Fruit fly (Drosophila melanogaster): ENCODE data around the gene pigs.

pigs gene

DNA sequence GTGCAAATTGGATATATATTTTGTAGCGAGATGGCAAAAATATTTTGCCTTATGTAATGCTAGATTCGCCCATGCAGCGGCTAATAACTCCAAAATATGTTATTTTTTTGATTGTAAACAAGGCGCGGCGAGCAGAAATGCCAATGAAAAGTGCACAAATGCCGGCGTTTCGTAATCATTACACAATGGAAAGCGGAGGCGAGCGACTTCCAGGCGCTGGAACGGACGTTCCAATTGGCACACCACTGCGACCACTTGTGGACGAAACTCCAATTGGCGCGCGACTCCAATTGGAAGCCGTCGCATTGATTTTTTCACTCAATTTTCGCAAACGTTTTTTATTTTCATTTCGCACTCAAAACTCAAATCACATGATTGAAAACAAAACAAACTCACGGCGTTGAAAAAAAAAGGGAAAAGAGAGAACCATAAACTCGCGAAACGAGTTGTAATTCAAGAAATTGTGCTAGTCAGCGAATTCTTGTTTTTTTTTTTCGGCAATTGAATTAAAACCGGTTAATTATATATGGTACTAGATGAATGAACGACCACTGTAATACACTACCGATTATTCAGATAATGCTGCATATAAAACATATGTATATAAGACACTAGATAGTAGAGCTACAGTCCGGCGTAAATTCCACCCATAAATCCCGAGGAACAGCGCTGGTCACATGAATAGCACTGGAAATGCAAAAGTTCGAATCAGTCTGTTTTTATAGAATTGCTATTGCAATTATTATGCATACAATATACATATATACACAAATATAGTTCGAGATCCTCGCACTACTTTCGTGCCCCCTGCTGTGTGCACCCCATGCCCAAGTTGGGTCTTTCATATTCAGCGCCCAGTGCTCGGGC, 79.0 kb downstream of the pigs start, which contains the start of gene ND-ASHI (continued):
- TF ChIP-seq Sox15 (GFP tag; optimal IDR thresholded peaks at IDR 0.05), result peak; percentile 94
- peak; percentile 97 for TF ChIP-seq cyc (GFP tag; optimal IDR thresholded peaks at IDR 0.05)
- TF ChIP-seq Hr39 (GFP tag; optimal IDR thresholded peaks at IDR 0.05), result peak; percentile 96
- peak; percentile 97 for TF ChIP-seq CG6276 (GFP tag; optimal IDR thresholded peaks at IDR 0.05)
- TF ChIP-seq Sox102F (GFP tag; optimal IDR thresholded peaks at IDR 0.05), result peak; percentile 96
- peak; percentile 94 for TF ChIP-seq dsx (GFP tag; optimal IDR thresholded peaks at IDR 0.05; ENCODE audit: poor library complexity, severe bottlenecking)
- peak; percentile 97 for TF ChIP-seq esn (GFP tag; optimal IDR thresholded peaks at IDR 0.05)
- TF ChIP-seq CG31627 (GFP tag; optimal IDR thresholded peaks at IDR 0.05), result peak; percentile 95
- TF ChIP-seq CG1621 (tag; optimal IDR thresholded peaks at IDR 0.05), result peak; percentile 98
- TF ChIP-seq Eip93F (GFP tag; optimal IDR thresholded peaks at IDR 0.05), result peak; percentile 95
- TF ChIP-seq Hr38 (GFP tag; optimal IDR thresholded peaks at IDR 0.05), result peak; percentile 50
- TF ChIP-seq Hr4 (GFP tag; optimal IDR thresholded peaks at IDR 0.05), result peak; percentile 95
- peak; percentile 97 for TF ChIP-seq CG10631 (GFP tag; optimal IDR thresholded peaks at IDR 0.05)
- peak; percentile 97 for TF ChIP-seq Gug (GFP tag; IDR thresholded peaks at IDR 0.05)
- peak; percentile 99 for TF ChIP-seq Eip78C (GFP tag)
- TF ChIP-seq CG32006 (GFP tag; optimal IDR thresholded peaks at IDR 0.05), result peak; percentile 97
- peak; percentile 96 for TF ChIP-seq CG6792 (GFP tag; optimal IDR thresholded peaks at IDR 0.05)
- peak; percentile 97 for TF ChIP-seq acj6 (GFP tag; optimal IDR thresholded peaks at IDR 0.05)
- peak; percentile 97 for TF ChIP-seq CG10669 (GFP tag; optimal IDR thresholded peaks at IDR 0.05)
- TF ChIP-seq spab (GFP tag; optimal IDR thresholded peaks at IDR 0.05), result peak; percentile 96
- peak; percentile 85 for TF ChIP-seq Blimp-1 (GFP tag; optimal IDR thresholded peaks at IDR 0.05)
- peak; percentile 96 for TF ChIP-seq Met (GFP tag; optimal IDR thresholded peaks at IDR 0.05)
- peak; percentile 96 for TF ChIP-seq CG9139 (GFP tag; optimal IDR thresholded peaks at IDR 0.05)
- peak; percentile 97 for TF ChIP-seq topi (GFP tag; optimal IDR thresholded peaks at IDR 0.05)
- peak; percentile 99 for TF ChIP-seq CG6163 (GFP tag; IDR thresholded peaks at IDR 0.05)
- TF ChIP-seq fd59A (GFP tag; optimal IDR thresholded peaks at IDR 0.05), result peak; percentile 97
- peak; percentile 96 for TF ChIP-seq Lpt (GFP tag; optimal IDR thresholded peaks at IDR 0.05)

DNA sequence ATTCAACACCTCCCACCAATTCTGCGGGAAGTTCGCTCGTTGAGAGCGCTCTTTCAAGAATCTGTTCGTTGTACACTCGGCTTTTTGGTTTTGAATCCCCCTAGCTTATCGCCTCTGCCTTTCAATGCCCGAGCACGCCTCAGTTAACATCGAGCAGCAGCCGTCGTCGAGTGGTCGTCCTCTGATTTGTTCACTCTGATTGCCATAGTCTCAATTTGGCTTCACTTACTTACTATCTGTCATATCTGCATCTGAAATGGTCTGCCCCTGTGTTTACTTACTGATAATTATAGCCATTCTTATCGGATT, 79.6 kb downstream of the pigs start:
- TF ChIP-seq pdm3 (GFP tag; optimal IDR thresholded peaks at IDR 0.05) (no peak), svp (GFP tag) (peak; percentile 70)

DNA sequence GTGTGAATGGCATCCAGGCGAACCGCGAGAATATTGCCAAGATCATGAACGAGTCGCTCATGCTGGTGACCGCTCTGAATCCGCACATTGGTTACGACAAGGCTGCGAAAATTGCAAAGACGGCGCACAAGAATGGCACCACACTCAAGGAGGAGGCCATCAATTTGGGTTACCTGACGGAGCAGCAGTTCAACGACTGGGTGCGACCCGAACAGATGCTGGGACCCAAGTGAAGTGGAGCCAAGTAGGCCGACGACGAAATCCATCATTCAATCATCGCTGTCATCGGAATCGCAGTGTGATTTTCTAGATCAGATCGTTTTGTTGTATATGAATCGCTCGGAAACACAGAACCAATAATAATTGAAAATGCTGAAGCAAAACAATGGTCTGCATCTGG, 81.6 kb downstream of the pigs start, which contains the start of gene Fum2:
Gene Fum2, plus strand, starts transcription at position 301 of the 400 bp plus-strand sequence.
- TF ChIP-seq Eip93F (GFP tag; optimal IDR thresholded peaks at IDR 0.05) (no peak), esn (GFP tag; optimal IDR thresholded peaks at IDR 0.05) (no peak), CG31627 (GFP tag; optimal IDR thresholded peaks at IDR 0.05) (no peak)

- TF ChIP-seq Sox14 (GFP tag; optimal IDR thresholded peaks at IDR 0.05) (peak; percentile 16), CG1621 (tag; optimal IDR thresholded peaks at IDR 0.05) (peak; percentile 87), Lpt (GFP tag; optimal IDR thresholded peaks at IDR 0.05) (no peak)
Measured at dm6 chrX:6683635-6684499, 84.0 kb downstream of the pigs start, which contains the start of gene Pink1. TSS of gene Pink1 (plus strand) at chrX:6683798.

- TF ChIP-seq Hr4 (GFP tag; optimal IDR thresholded peaks at IDR 0.05) (no peak), CG15336 (GFP tag; IDR thresholded peaks at IDR 0.05) (no peak)
Measured at dm6 chrX:6687267-6687666, 87.4 kb downstream of the pigs start, which contains the start of gene CG44303. TSS of gene CG44303 (minus strand) at chrX:6687420.

Data from whole organism, prepupa.